Worm (Caenorhabditis elegans) whole organism, young adult: Measurements from ENCODE around the gene Y102A5C.4.

Experiments used
- K11D2.4 ChIP-seq: fragments of 200-800 bp; sonication (Bioruptor generic); IDR thresholded peaks from 2 replicates; pipeline ENCODE4 v1.3.6; 2022; ENCODE audit warnings: missing genetic modification reagents, missing genetic modification characterization, missing compliant biosample characterization
- nfya-1 ChIP-seq: sonication (generic microtip); optimal IDR thresholded peaks from 2 replicates; lab custom pipeline; 2017; ENCODE audit warnings: antibody characterized with exemption, missing compliant biosample characterization, missing genetic modification characterization, borderline replicate concordance; ENCODE audit not compliant: insufficient read depth
- nfyb-1 ChIP-seq: fragments of 200-800 bp; sonication (Bioruptor generic); IDR thresholded peaks from 2 replicates; pipeline ENCODE4 v1.3.6; 2022; ENCODE audit warnings: missing genetic modification reagents, missing genetic modification characterization, missing compliant biosample characterization

ce11 chrV:16972134-16972533 is 50.1 kb downstream of the Y102A5C.4 start, which contains the start of gene srh-119:
- TF ChIP-seq nfyb-1 (GFP tag; lab: Robert Waterston, UW) (no peak), K11D2.4 (GFP tag; lab: Robert Waterston, UW) (no peak), nfya-1 (tag; lab: Kevin White, UChicago) (no peak)
